Fruit fly (Drosophila melanogaster): Measurements from ENCODE around the gene CG15544.

Gene CG15544

DNA sequence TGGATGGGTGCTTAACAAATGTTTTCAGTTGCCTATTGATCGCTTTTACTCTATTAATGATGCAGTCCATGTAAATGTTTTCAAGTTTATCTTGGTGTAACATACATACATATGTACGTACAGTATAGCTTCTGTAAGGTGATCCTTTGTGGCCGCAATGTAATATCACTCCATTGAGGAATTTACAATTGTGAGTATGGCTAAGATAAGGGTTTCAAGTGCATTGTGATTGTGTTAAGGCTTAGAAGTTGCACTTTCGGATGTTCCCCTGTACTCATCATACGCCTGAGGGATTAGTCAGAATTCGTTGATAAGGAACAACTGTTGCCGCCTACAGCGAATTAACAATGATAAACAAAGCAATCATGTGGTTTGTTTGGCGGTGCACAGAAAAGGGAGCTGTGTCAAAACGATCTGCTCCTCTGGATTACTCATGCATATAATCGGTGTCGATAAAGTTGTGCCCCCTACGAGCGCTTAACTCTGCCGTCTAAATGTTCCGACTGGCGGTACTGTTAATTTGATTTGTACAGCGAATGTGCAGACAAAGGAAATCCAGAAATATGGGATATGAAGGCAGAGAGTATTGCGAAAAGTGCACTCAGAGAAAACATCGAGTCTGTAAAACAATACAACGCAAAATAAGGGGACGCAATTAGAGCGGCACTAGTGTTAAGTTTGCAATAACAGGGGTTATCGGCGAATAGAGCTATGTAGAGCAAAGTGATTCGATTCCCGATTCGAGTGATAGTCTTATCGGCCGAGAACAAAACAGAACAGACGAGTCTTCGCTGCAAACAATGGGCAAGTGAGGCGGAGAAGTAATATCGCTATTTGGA is 60.3 kb downstream of the CG15544 start (continued):
- TF ChIP-seq run (tag; optimal IDR thresholded peaks at IDR 0.05) (no peak), Abd-B (GFP tag; optimal IDR thresholded peaks at IDR 0.05) (no peak), NfI (GFP tag; optimal IDR thresholded peaks at IDR 0.05) (peak; percentile 69), ttk (GFP tag; IDR thresholded peaks at IDR 0.05) (peak; percentile 41; the same call in 1 of the 2 replicates), CG3847 (GFP tag; IDR thresholded peaks at IDR 0.05) (peak; percentile 47; the same call in 1 of the 2 replicates), CG4707 (GFP tag; optimal IDR thresholded peaks at IDR 0.05) (peak; percentile 38), ssp (GFP tag; IDR thresholded peaks at IDR 0.05) (peak; percentile 14; the same call in 1 of the 2 replicates), CG18262 (tag; optimal IDR thresholded peaks at IDR 0.05) (peak; percentile 64), HLH54F (GFP tag; optimal IDR thresholded peaks at IDR 0.05) (peak; percentile 18), dmrt99B (tag; optimal IDR thresholded peaks at IDR 0.05) (peak; percentile 73), C15 (GFP tag; IDR thresholded peaks at IDR 0.05) (0 out of 3 replicates have a peak, but pooled peaks have one; percentile 16), CG8290 (GFP tag; optimal IDR thresholded peaks at IDR 0.05) (no peak), CG8290 (tag; optimal IDR thresholded peaks at IDR 0.05) (no peak), maf-S (GFP tag; optimal IDR thresholded peaks at IDR 0.05) (peak; percentile 38), Rfx (GFP tag; IDR thresholded peaks at IDR 0.05) (peak; percentile 74), CG2199 (GFP tag; IDR thresholded peaks at IDR 0.05) (peak; percentile 44; the same call in 1 of the 3 replicates), Mrtf (GFP tag; IDR thresholded peaks at IDR 0.05) (peak; percentile 77; the same call in 2 of the 3 replicates), btn (GFP tag; optimal IDR thresholded peaks at IDR 0.05) (no peak), H15 (GFP tag; IDR thresholded peaks at IDR 0.05) (peak; percentile 67; the same call in 2 of the 3 replicates), ems (GFP tag; optimal IDR thresholded peaks at IDR 0.05) (peak; percentile 66), Asciz (GFP tag; optimal IDR thresholded peaks at IDR 0.05) (peak; percentile 34), hb (GFP tag; IDR thresholded peaks at IDR 0.05; ENCODE audit: partially characterized antibody) (no peak), HHEX (GFP tag; optimal IDR thresholded peaks at IDR 0.05) (peak; percentile 61), Ets65A (GFP tag) (peak; percentile 96), ara (GFP tag; IDR thresholded peaks at IDR 0.05) (peak; percentile 70), so (GFP tag; IDR thresholded peaks at IDR 0.05) (no peak), bigmax (GFP tag; optimal IDR thresholded peaks at IDR 0.05) (no peak), tna (GFP tag; IDR thresholded peaks at IDR 0.05; ENCODE audit: partially characterized antibody) (no peak), bbx (GFP tag; IDR thresholded peaks at IDR 0.05; ENCODE audit: partially characterized antibody) (no peak), cwo (GFP tag; optimal IDR thresholded peaks at IDR 0.05) (peak; percentile 71), wek (GFP tag; optimal IDR thresholded peaks at IDR 0.05) (peak; percentile 34), caup (GFP tag; optimal IDR thresholded peaks at IDR 0.05; ENCODE audit: severe bottlenecking) (peak; percentile 5), CTCF (GFP tag; optimal IDR thresholded peaks at IDR 0.05) (peak; percentile 13), pan (optimal IDR thresholded peaks at IDR 0.05) (no peak), pan (GFP tag; optimal IDR thresholded peaks at IDR 0.05 in 1 of 2, IDR thresholded peaks at IDR 0.05 in 1 of 2) (peak in 1 of 2 experiments; percentile 82), az2 (GFP tag; optimal IDR thresholded peaks at IDR 0.05) (peak; percentile 64), CG34224 (GFP tag; IDR thresholded peaks at IDR 0.05; ENCODE audit: partially characterized antibody) (no peak), lbe (GFP tag; optimal IDR thresholded peaks at IDR 0.05) (peak; percentile 71), eyg (GFP tag; optimal IDR thresholded peaks at IDR 0.05) (no peak), Hr3 (GFP tag; optimal IDR thresholded peaks at IDR 0.05) (peak; percentile 44), aop (GFP tag; IDR thresholded peaks at IDR 0.05) (no peak), CG10431 (GFP tag; optimal IDR thresholded peaks at IDR 0.05) (no peak), fu2 (GFP tag; optimal IDR thresholded peaks at IDR 0.05) (peak; percentile 46), CG16779 (GFP tag; IDR thresholded peaks at IDR 0.05) (0 out of 2 replicates have a peak, but pooled peaks have one; percentile 32), bsh (GFP tag; optimal IDR thresholded peaks at IDR 0.05) (peak; percentile 11 to 74), CG33557 (GFP tag; optimal IDR thresholded peaks at IDR 0.05) (peak; percentile 35), Max (GFP tag; optimal IDR thresholded peaks at IDR 0.05) (peak; percentile 28), sd (tag; optimal IDR thresholded peaks at IDR 0.05) (no peak), Med (GFP tag) (peak; percentile 98)

All from whole organism, embryonic.